Worm (Caenorhabditis elegans) whole organism, L1 larva: ENCODE data around the gene C28C12.12.

Experiments
- C04F5.9 ChIP-seq: sonication (generic microtip); optimal IDR thresholded peaks from 2 replicates; lab custom pipeline; 2016; ENCODE audit warnings: missing genetic modification characterization, missing compliant biosample characterization
- C16A3.4 ChIP-seq: fragments of 150-350 bp; optimal IDR thresholded peaks from 2 replicates; lab custom pipeline; 2014; ENCODE audit warnings: missing biosample characterization, missing genetic modification characterization
- C34B4.2 ChIP-seq: sonication (generic microtip); optimal IDR thresholded peaks from 2 replicates; lab custom pipeline; 2017; ENCODE audit warnings: mild to moderate bottlenecking, missing genetic modification characterization, missing compliant biosample characterization
- aha-1 ChIP-seq: fragments of 150-350 bp; optimal IDR thresholded peaks from 2 replicates; lab custom pipeline; 2014; ENCODE audit warnings: missing biosample characterization, missing genetic modification characterization
- alr-1 ChIP-seq: fragments of 200-800 bp; sonication (Bioruptor generic); optimal IDR thresholded peaks from 2 replicates; lab custom pipeline; 2018; ENCODE audit warnings: borderline replicate concordance, mild to moderate bottlenecking, missing genetic modification characterization, missing compliant biosample characterization
- aly-2 ChIP-seq: fragments of 150-350 bp; optimal IDR thresholded peaks from 2 replicates; lab custom pipeline; 2014; ENCODE audit warnings: missing biosample characterization, missing genetic modification characterization
- ama-1 ChIP-seq: fragments of 150-350 bp; optimal IDR thresholded peaks from 2 replicates; lab custom pipeline; 2014
- ceh-63 ChIP-seq: fragments of 200-800 bp; sonication (Bioruptor generic); optimal IDR thresholded peaks from 2 replicates; lab custom pipeline; 2018; ENCODE audit warnings: mild to moderate bottlenecking, missing genetic modification characterization, missing compliant biosample characterization
- dpl-1 ChIP-seq, 3 experiments: fragments of 150-350 bp in 2 of 3; sonication (generic microtip) in 1 of 3; optimal IDR thresholded peaks; 2 replicates each; lab custom pipeline; 2014 to 2017; ENCODE audit warnings: missing biosample characterization in 3 of 3, missing genetic modification characterization in 3 of 3, missing genetic modification reagents in 3 of 3
- efl-3 ChIP-seq: fragments of 200-800 bp; sonication (Bioruptor generic); optimal IDR thresholded peaks from 2 replicates; lab custom pipeline; 2018; ENCODE audit warnings: mild to moderate bottlenecking, missing genetic modification characterization, missing compliant biosample characterization
- egl-27 ChIP-seq, 2 experiments: fragments of 150-350 bp in 1 of 2; sonication (generic microtip); optimal IDR thresholded peaks; 3 replicates each; lab custom pipeline; 2017 to 2018; ENCODE audit warnings: missing biosample characterization in 2 of 2, missing genetic modification characterization in 2 of 2, missing genetic modification reagents in 2 of 2
- elt-2 ChIP-seq: sonication (generic microtip); optimal IDR thresholded peaks from 2 replicates; lab custom pipeline; 2016; ENCODE audit warnings: missing genetic modification characterization, mild to moderate bottlenecking, inconsistent platforms, missing compliant biosample characterization, missing genetic modification reagents
- elt-3 ChIP-seq, 6 experiments: fragments of 150-350 bp in 1 of 6; sonication (generic microtip); optimal IDR thresholded peaks; 2 replicates each; lab custom pipeline; 2017 to 2018; ENCODE audit warnings: missing biosample characterization in 6 of 6, missing genetic modification characterization in 6 of 6, inconsistent platforms in 1 of 6
- ets-5 ChIP-seq: fragments of 200-800 bp; sonication (Bioruptor generic); IDR thresholded peaks from 2 replicates; pipeline ENCODE4 v1.3.6; 2022; ENCODE audit warnings: missing genetic modification characterization, missing compliant biosample characterization
- fkh-4 ChIP-seq: sonication (generic microtip); optimal IDR thresholded peaks from 2 replicates; lab custom pipeline; 2016; ENCODE audit warnings: missing compliant biosample characterization, missing genetic modification characterization, borderline replicate concordance
- fkh-8 ChIP-seq: sonication (generic microtip); optimal IDR thresholded peaks from 2 replicates; lab custom pipeline; 2016; ENCODE audit warnings: mild to moderate bottlenecking, missing genetic modification characterization, missing compliant biosample characterization
- fos-1 ChIP-seq: fragments of 150-350 bp; optimal IDR thresholded peaks from 2 replicates; lab custom pipeline; 2014; ENCODE audit warnings: missing biosample characterization, missing genetic modification characterization
- irx-1 ChIP-seq: sonication (generic microtip); optimal IDR thresholded peaks from 2 replicates; lab custom pipeline; 2016; ENCODE audit warnings: missing genetic modification characterization, missing compliant biosample characterization
- isw-1 ChIP-seq: fragments of 200-800 bp; sonication (Bioruptor generic); IDR thresholded peaks from 2 replicates; pipeline ENCODE4 v1.3.6; 2022; ENCODE audit warnings: missing genetic modification characterization, missing compliant biosample characterization
- lin-13 ChIP-seq: fragments of 150-350 bp; optimal IDR thresholded peaks from 2 replicates; lab custom pipeline; 2014; ENCODE audit warnings: missing biosample characterization, missing genetic modification reagents, missing genetic modification characterization
- lin-14 ChIP-seq: fragments of 200-800 bp; sonication (Bioruptor generic); optimal IDR thresholded peaks from 2 replicates; lab custom pipeline; 2018; ENCODE audit warnings: mild to moderate bottlenecking, missing genetic modification characterization, moderate library complexity, missing compliant biosample characterization
- lir-3 ChIP-seq: sonication (generic microtip); optimal IDR thresholded peaks from 2 replicates; lab custom pipeline; 2016; ENCODE audit warnings: mild to moderate bottlenecking, missing genetic modification characterization, moderate library complexity, missing compliant biosample characterization; ENCODE audit not compliant: poor library complexity
- nhr-11 ChIP-seq: fragments of 150-350 bp; optimal IDR thresholded peaks from 2 replicates; lab custom pipeline; 2014; ENCODE audit warnings: missing biosample characterization, missing genetic modification characterization
- nhr-12 ChIP-seq: sonication (generic microtip); optimal IDR thresholded peaks from 2 replicates; lab custom pipeline; 2017; ENCODE audit warnings: missing biosample characterization, missing genetic modification characterization
- nhr-19 ChIP-seq: fragments of 200-800 bp; sonication (Bioruptor generic); conservative IDR thresholded peaks from 2 replicates; pipeline ENCODE4 v1.3.6; 2022; ENCODE audit warnings: missing genetic modification characterization, missing compliant biosample characterization
- nhr-20 ChIP-seq: sonication (generic microtip); optimal IDR thresholded peaks from 2 replicates; lab custom pipeline; 2016; ENCODE audit warnings: mild to moderate bottlenecking, missing genetic modification characterization, missing compliant biosample characterization
- nhr-47 ChIP-seq: sonication (generic microtip); optimal IDR thresholded peaks from 2 replicates; lab custom pipeline; 2016; ENCODE audit warnings: mild to moderate bottlenecking, missing genetic modification characterization, moderate library complexity, missing compliant biosample characterization
- nhr-76 ChIP-seq: sonication (generic microtip); optimal IDR thresholded peaks from 2 replicates; lab custom pipeline; 2017; ENCODE audit warnings: missing biosample characterization, missing genetic modification characterization
- nhr-90 ChIP-seq: sonication (generic microtip); optimal IDR thresholded peaks from 2 replicates; lab custom pipeline; 2016; ENCODE audit warnings: mild to moderate bottlenecking, missing genetic modification characterization, missing compliant biosample characterization; ENCODE audit not compliant: poor library complexity
- pag-3 ChIP-seq: sonication (generic microtip); optimal IDR thresholded peaks from 2 replicates; lab custom pipeline; 2017; ENCODE audit warnings: missing genetic modification characterization, mild to moderate bottlenecking, missing compliant biosample characterization, antibody characterized with exemption, borderline replicate concordance; ENCODE audit not compliant: insufficient read depth
- pax-3 ChIP-seq: fragments of 200-800 bp; sonication (Bioruptor generic); optimal IDR thresholded peaks from 2 replicates; lab custom pipeline; 2018; ENCODE audit warnings: mild to moderate bottlenecking, missing genetic modification characterization, moderate library complexity, missing compliant biosample characterization
- rnt-1 ChIP-seq: sonication (generic microtip); optimal IDR thresholded peaks from 2 replicates; lab custom pipeline; 2016; ENCODE audit warnings: mild to moderate bottlenecking, missing genetic modification characterization, moderate library complexity, missing compliant biosample characterization
- snu-23 ChIP-seq: sonication (generic microtip); optimal IDR thresholded peaks from 2 replicates; lab custom pipeline; 2016; ENCODE audit warnings: missing genetic modification characterization, missing compliant biosample characterization
- sox-4 ChIP-seq: sonication (generic microtip); optimal IDR thresholded peaks from 2 replicates; lab custom pipeline; 2016; ENCODE audit warnings: missing genetic modification characterization, missing compliant biosample characterization
- sptf-1 ChIP-seq: fragments of 150-350 bp; optimal IDR thresholded peaks from 2 replicates; lab custom pipeline; 2014; ENCODE audit warnings: missing biosample characterization, missing genetic modification characterization
- swsn-7 ChIP-seq: sonication (generic microtip); optimal IDR thresholded peaks from 2 replicates; lab custom pipeline; 2016; ENCODE audit warnings: missing genetic modification characterization, missing compliant biosample characterization
- tbx-2 ChIP-seq: sonication (generic microtip); optimal IDR thresholded peaks from 2 replicates; lab custom pipeline; 2016; ENCODE audit warnings: missing genetic modification characterization, missing compliant biosample characterization
- unc-130 ChIP-seq: fragments of 150-350 bp; optimal IDR thresholded peaks from 2 replicates; lab custom pipeline; 2017; ENCODE audit warnings: missing biosample characterization, missing genetic modification characterization, inconsistent platforms
- unc-30 ChIP-seq: sonication (generic microtip); optimal IDR thresholded peaks from 2 replicates; lab custom pipeline; 2017; ENCODE audit warnings: missing biosample characterization, missing genetic modification characterization
- unc-62 ChIP-seq: fragments of 150-350 bp; optimal IDR thresholded peaks from 2 replicates; lab custom pipeline; 2014; ENCODE audit warnings: missing biosample characterization, missing genetic modification reagents, missing genetic modification characterization
- zag-1 ChIP-seq: fragments of 150-350 bp; optimal IDR thresholded peaks from 2 replicates; lab custom pipeline; 2014; ENCODE audit warnings: missing biosample characterization, missing genetic modification characterization
- ztf-4 ChIP-seq: fragments of 150-350 bp; optimal IDR thresholded peaks from 2 replicates; lab custom pipeline; 2014; ENCODE audit warnings: missing biosample characterization, missing genetic modification characterization

C28C12.12 gene

ce11 chrIV:8496263-8496662 lies at the start of gene C28C12.12:
C28C12.12 (minus strand) TSS chrIV:8496363.
- TF ChIP-seq lin-13 (GFP tag; lab: Kevin White, UChicago) (no peak), rnt-1 (tag; lab: Kevin White, UChicago) (no peak), ets-5 (no peak), irx-1 (no peak), egl-27 (tag; optimal IDR thresholded peaks at IDR 0.05; lab: Kevin White, UChicago) (no peak), pax-3 (no peak), lin-14 (GFP tag; lab: Kevin White, UChicago) (no peak), fkh-4 (no peak), tbx-2 (tag; lab: Kevin White, UChicago) (no peak), elt-3 (tag; optimal IDR thresholded peaks at IDR 0.05; lab: Kevin White, UChicago) (no peak), unc-30 (tag; lab: Kevin White, UChicago) (no peak), dpl-1 (GFP tag; optimal IDR thresholded peaks at IDR 0.05; lab: Kevin White, UChicago) (no peak)

ce11 chrIV:8542272-8542671 lies 46.1 kb upstream of the C28C12.12 start:
- TF ChIP-seq elt-2 (tag; lab: Kevin White, UChicago) (peak; percentile 92), nhr-20 (tag; lab: Kevin White, UChicago) (peak; percentile 39), lin-14 (GFP tag; lab: Kevin White, UChicago) (no peak)

ce11 chrIV:8540268-8540667 lies 44.1 kb upstream of the C28C12.12 start:
- TF ChIP-seq nhr-20 (tag; lab: Kevin White, UChicago) (peak; percentile 5), nhr-76 (no peak), nhr-90 (tag; lab: Kevin White, UChicago) (no peak), sptf-1 (tag; lab: Kevin White, UChicago) (no peak), elt-2 (tag; lab: Kevin White, UChicago) (peak; percentile 33), ceh-63 (GFP tag; lab: Kevin White, UChicago) (no peak), unc-130 (tag; lab: Kevin White, UChicago) (no peak), swsn-7 (no peak), isw-1 (GFP tag; lab: Robert Waterston, UW) (no peak), lin-14 (GFP tag; lab: Kevin White, UChicago) (peak; percentile 35), rnt-1 (tag; lab: Kevin White, UChicago) (no peak), pag-3 (tag; lab: Kevin White, UChicago) (no peak), sox-4 (tag; lab: Kevin White, UChicago) (no peak), elt-3 (tag; optimal IDR thresholded peaks at IDR 0.05; lab: Kevin White, UChicago) (no peak)

- TF ChIP-seq lir-3 (tag; lab: Kevin White, UChicago) (no peak), elt-2 (tag; lab: Kevin White, UChicago) (peak; percentile 38), alr-1 (tag; lab: Kevin White, UChicago) (no peak), unc-30 (tag; lab: Kevin White, UChicago) (no peak), nhr-11 (tag; lab: Kevin White, UChicago) (no peak), tbx-2 (tag; lab: Kevin White, UChicago) (no peak), snu-23 (GFP tag; lab: Kevin White, UChicago) (no peak), fos-1 (no peak)
These were observed 43.5 kb upstream of the C28C12.12 start for ce11 chrIV:8539645-8540044.

- TF ChIP-seq sptf-1 (tag; lab: Kevin White, UChicago): no peak
- no peak for TF ChIP-seq fos-1
- no peak for TF ChIP-seq efl-3 (GFP tag; lab: Kevin White, UChicago)
- TF ChIP-seq unc-62 (GFP tag; lab: Kevin White, UChicago): no peak
- TF ChIP-seq nhr-47: no peak
- TF ChIP-seq egl-27 (tag; optimal IDR thresholded peaks at IDR 0.05; lab: Kevin White, UChicago): no peak
- TF ChIP-seq nhr-19 (GFP tag; lab: Robert Waterston, UW): no peak
- no peak for TF ChIP-seq C16A3.4 (tag; lab: Kevin White, UChicago)
- no peak for TF ChIP-seq aha-1 (tag; lab: Kevin White, UChicago)
- no peak for TF ChIP-seq C34B4.2 (tag; lab: Kevin White, UChicago)
- TF ChIP-seq alr-1 (tag; lab: Kevin White, UChicago): no peak
- no peak for TF ChIP-seq fkh-8 (tag; lab: Kevin White, UChicago)
- TF ChIP-seq C04F5.9: no peak
- no peak for TF ChIP-seq aly-2 (tag; lab: Kevin White, UChicago)
- no peak for TF ChIP-seq nhr-12 (tag; lab: Kevin White, UChicago)
- TF ChIP-seq ztf-4: no peak
- no peak for TF ChIP-seq ama-1
- TF ChIP-seq zag-1 (tag; lab: Kevin White, UChicago): no peak
These were observed 42.6 kb upstream of the C28C12.12 start, which contains the start of gene hyl-1 for ce11 chrIV:8538659-8539173. hyl-1 (plus strand) TSS chrIV:8539123.
